Worm (Caenorhabditis elegans): ENCODE measurements around the gene nhr-175.

The nhr-175 gene

ce11 chrV:13869551-13869950 is 3.1 kb downstream of the nhr-175 start:
- TF ChIP-seq nhr-19 (GFP tag; conservative IDR thresholded peaks at IDR 0.05) (peak; percentile 14; the same call in 1 of the 2 replicates), mef-2 (tag; optimal IDR thresholded peaks at IDR 0.05) (no peak), nhr-11 (tag; optimal IDR thresholded peaks at IDR 0.05) (peak; percentile 85), egl-27 (tag; optimal IDR thresholded peaks at IDR 0.05) (no peak)

ce11 chrV:13872895-13873294 is 6.4 kb downstream of the nhr-175 start, which contains the start of gene cpt-5:
Gene cpt-5 (plus strand): TSS chrV:13873195.
- TF ChIP-seq snu-23 (GFP tag; optimal IDR thresholded peaks at IDR 0.05) (no peak), C16A3.4 (tag; optimal IDR thresholded peaks at IDR 0.05) (no peak), elt-2 (tag; optimal IDR thresholded peaks at IDR 0.05) (no peak), ceh-90 (tag; optimal IDR thresholded peaks at IDR 0.05) (no peak), egl-13 (tag; optimal IDR thresholded peaks at IDR 0.05) (no peak), lin-35 (GFP tag; optimal IDR thresholded peaks at IDR 0.05) (no peak), lir-3 (tag; optimal IDR thresholded peaks at IDR 0.05; ENCODE audit: poor library complexity) (no peak), irx-1 (tag; optimal IDR thresholded peaks at IDR 0.05) (no peak), sptf-1 (tag; optimal IDR thresholded peaks at IDR 0.05) (no peak), nhr-19 (GFP tag; conservative IDR thresholded peaks at IDR 0.05) (no peak), swsn-7 (tag; optimal IDR thresholded peaks at IDR 0.05) (no peak), nhr-47 (tag; optimal IDR thresholded peaks at IDR 0.05) (no peak), ama-1 (optimal IDR thresholded peaks at IDR 0.05) (no peak), nhr-28 (tag; optimal IDR thresholded peaks at IDR 0.05) (no peak), efl-3 (GFP tag; optimal IDR thresholded peaks at IDR 0.05) (no peak), egl-27 (tag; optimal IDR thresholded peaks at IDR 0.05) (no peak), blmp-1 (tag; optimal IDR thresholded peaks at IDR 0.05) (no peak), unc-86 (tag; optimal IDR thresholded peaks at IDR 0.05) (no peak)

- TF ChIP-seq snpc-4 (tag; optimal IDR thresholded peaks at IDR 0.05) = no peak
- no peak for TF ChIP-seq nhr-90 (tag; optimal IDR thresholded peaks at IDR 0.05; ENCODE audit: poor library complexity)
- no peak for TF ChIP-seq ceh-8 (GFP tag; optimal IDR thresholded peaks at IDR 0.05)
- no peak for TF ChIP-seq mab-9 (GFP tag; IDR thresholded peaks at IDR 0.05)
- TF ChIP-seq nhr-85 (tag) = peak; percentile 1
Observed at ce11 chrV:13873323-13873722, 6.8 kb downstream of the nhr-175 start.

ce11 chrV:13876529-13876928 is 10.0 kb downstream of the nhr-175 start, which contains the start of gene T22G5.1:
Gene T22G5.1 (plus strand): TSS chrV:13876829.
- TF ChIP-seq mdl-1 (tag; optimal IDR thresholded peaks at IDR 0.05) (no peak), lin-35 (GFP tag; optimal IDR thresholded peaks at IDR 0.05) (no peak), dsc-1 (tag; optimal IDR thresholded peaks at IDR 0.05) (no peak), swsn-7 (tag; optimal IDR thresholded peaks at IDR 0.05) (no peak), lin-14 (GFP tag; optimal IDR thresholded peaks at IDR 0.05) (no peak), unc-30 (tag; optimal IDR thresholded peaks at IDR 0.05) (no peak), aha-1 (tag; optimal IDR thresholded peaks at IDR 0.05) (no peak), C04F5.9 (tag; optimal IDR thresholded peaks at IDR 0.05) (no peak)

ce11 chrV:13878226-13878625 is 11.7 kb downstream of the nhr-175 start:
- TF ChIP-seq pag-3 (tag; optimal IDR thresholded peaks at IDR 0.05; ENCODE audit: borderline replicate concordance, insufficient read depth) (peak; percentile 42), efl-3 (GFP tag; optimal IDR thresholded peaks at IDR 0.05) (no peak), lin-14 (GFP tag; optimal IDR thresholded peaks at IDR 0.05) (peak; percentile 46), nhr-85 (tag) (peak; percentile 28), dpl-1 (GFP tag; optimal IDR thresholded peaks at IDR 0.05) (peak in 1 of 3 experiments; percentile 35), elt-3 (tag; optimal IDR thresholded peaks at IDR 0.05) (peak in 3 of 6 experiments; percentile 24 to 59 (median 31)), mdl-1 (tag; optimal IDR thresholded peaks at IDR 0.05) (peak in 1 of 2 experiments; percentile 13), snu-23 (GFP tag; optimal IDR thresholded peaks at IDR 0.05) (peak; percentile 7), elt-2 (tag; optimal IDR thresholded peaks at IDR 0.05) (peak; percentile 76), nhr-71 (tag; optimal IDR thresholded peaks at IDR 0.05) (peak; percentile 26), nhr-20 (tag; optimal IDR thresholded peaks at IDR 0.05) (peak; percentile 48), blmp-1 (tag; optimal IDR thresholded peaks at IDR 0.05) (peak; percentile 48), nhr-76 (tag; optimal IDR thresholded peaks at IDR 0.05) (no peak), lin-35 (GFP tag; optimal IDR thresholded peaks at IDR 0.05) (peak in 1 of 2 experiments; percentile 20), C04F5.9 (tag; optimal IDR thresholded peaks at IDR 0.05) (no peak)

Data from whole organism, L1 larva.